Worm (Caenorhabditis elegans) whole organism, L1 larva: ENCODE results near the gene C27F2.4.

Experiments
- C04F5.9 ChIP-seq: sonication (generic microtip); optimal IDR thresholded peaks from 2 replicates; lab custom pipeline; 2016; ENCODE audit warnings: missing genetic modification characterization, missing compliant biosample characterization
- C34B4.2 ChIP-seq: sonication (generic microtip); optimal IDR thresholded peaks from 2 replicates; lab custom pipeline; 2017; ENCODE audit warnings: mild to moderate bottlenecking, missing genetic modification characterization, missing compliant biosample characterization
- F16B12.6 ChIP-seq: fragments of 150-350 bp; optimal IDR thresholded peaks from 2 replicates; lab custom pipeline; 2014; ENCODE audit warnings: missing biosample characterization, missing genetic modification characterization
- Y116A8C.19 ChIP-seq: sonication (generic microtip); optimal IDR thresholded peaks from 2 replicates; lab custom pipeline; 2016; ENCODE audit warnings: missing compliant biosample characterization, missing genetic modification characterization, borderline replicate concordance
- aha-1 ChIP-seq: fragments of 150-350 bp; optimal IDR thresholded peaks from 2 replicates; lab custom pipeline; 2014; ENCODE audit warnings: missing biosample characterization, missing genetic modification characterization
- alr-1 ChIP-seq: fragments of 200-800 bp; sonication (Bioruptor generic); optimal IDR thresholded peaks from 2 replicates; lab custom pipeline; 2018; ENCODE audit warnings: borderline replicate concordance, mild to moderate bottlenecking, missing genetic modification characterization, missing compliant biosample characterization
- aly-2 ChIP-seq: fragments of 150-350 bp; optimal IDR thresholded peaks from 2 replicates; lab custom pipeline; 2014; ENCODE audit warnings: missing biosample characterization, missing genetic modification characterization
- blmp-1 ChIP-seq: fragments of 150-350 bp; optimal IDR thresholded peaks from 2 replicates; lab custom pipeline; 2014; ENCODE audit warnings: missing biosample characterization, missing genetic modification characterization
- ceh-8 ChIP-seq: fragments of 200-800 bp; sonication (Bioruptor generic); optimal IDR thresholded peaks from 2 replicates; lab custom pipeline; 2018; ENCODE audit warnings: mild to moderate bottlenecking, missing genetic modification characterization, moderate library complexity, missing compliant biosample characterization
- ceh-82 ChIP-seq, 3 experiments: fragments of 150-350 bp in 1 of 3; sonication (generic microtip) in 2 of 3; optimal IDR thresholded peaks; 2 replicates each; lab custom pipeline; 2014 to 2017; ENCODE audit warnings: missing biosample characterization in 3 of 3, missing genetic modification characterization in 3 of 3
- ceh-88 ChIP-seq: fragments of 200-800 bp; sonication (Bioruptor generic); IDR thresholded peaks from 2 replicates; pipeline ENCODE4 v1.3.6; 2022; ENCODE audit warnings: missing genetic modification characterization, missing compliant biosample characterization
- dsc-1 ChIP-seq: sonication (generic microtip); optimal IDR thresholded peaks from 2 replicates; lab custom pipeline; 2016; ENCODE audit warnings: mild to moderate bottlenecking, missing genetic modification characterization, missing compliant biosample characterization
- efl-1 ChIP-seq, 4 experiments: fragments of 150-350 bp; optimal IDR thresholded peaks in 3 of 4; peaks in 1 of 4; 1 replicate in 1 of 4; 2 replicates in 3 of 4; lab custom pipeline; 2014; ENCODE audit warnings: missing biosample characterization in 2 of 4, missing genetic modification characterization in 2 of 4, missing genetic modification reagents in 2 of 4
- efl-3 ChIP-seq: fragments of 200-800 bp; sonication (Bioruptor generic); optimal IDR thresholded peaks from 2 replicates; lab custom pipeline; 2018; ENCODE audit warnings: mild to moderate bottlenecking, missing genetic modification characterization, missing compliant biosample characterization
- egl-27 ChIP-seq, 2 experiments: fragments of 150-350 bp in 1 of 2; sonication (generic microtip); optimal IDR thresholded peaks; 3 replicates each; lab custom pipeline; 2017 to 2018; ENCODE audit warnings: missing biosample characterization in 2 of 2, missing genetic modification characterization in 2 of 2, missing genetic modification reagents in 2 of 2
- elt-2 ChIP-seq: sonication (generic microtip); optimal IDR thresholded peaks from 2 replicates; lab custom pipeline; 2016; ENCODE audit warnings: missing genetic modification characterization, mild to moderate bottlenecking, inconsistent platforms, missing compliant biosample characterization, missing genetic modification reagents
- ets-5 ChIP-seq: fragments of 200-800 bp; sonication (Bioruptor generic); IDR thresholded peaks from 2 replicates; pipeline ENCODE4 v1.3.6; 2022; ENCODE audit warnings: missing genetic modification characterization, missing compliant biosample characterization
- fkh-10 ChIP-seq: sonication (generic microtip); optimal IDR thresholded peaks from 2 replicates; lab custom pipeline; 2017; ENCODE audit warnings: missing biosample characterization, missing genetic modification reagents, missing genetic modification characterization
- fkh-8 ChIP-seq: sonication (generic microtip); optimal IDR thresholded peaks from 2 replicates; lab custom pipeline; 2016; ENCODE audit warnings: mild to moderate bottlenecking, missing genetic modification characterization, missing compliant biosample characterization
- fos-1 ChIP-seq: fragments of 150-350 bp; optimal IDR thresholded peaks from 2 replicates; lab custom pipeline; 2014; ENCODE audit warnings: missing biosample characterization, missing genetic modification characterization
- hlh-4 ChIP-seq: sonication (generic microtip); optimal IDR thresholded peaks from 2 replicates; lab custom pipeline; 2016; ENCODE audit warnings: mild to moderate bottlenecking, missing genetic modification characterization, missing compliant biosample characterization
- hpl-2 ChIP-seq: fragments of 150-350 bp; optimal IDR thresholded peaks from 2 replicates; lab custom pipeline; 2014; ENCODE audit warnings: missing biosample characterization, missing genetic modification reagents, missing genetic modification characterization
- irx-1 ChIP-seq: sonication (generic microtip); optimal IDR thresholded peaks from 2 replicates; lab custom pipeline; 2016; ENCODE audit warnings: missing genetic modification characterization, missing compliant biosample characterization
- jun-1 ChIP-seq: fragments of 150-350 bp; optimal IDR thresholded peaks from 2 replicates; lab custom pipeline; 2014; ENCODE audit warnings: missing biosample characterization, missing genetic modification reagents, missing genetic modification characterization
- lin-13 ChIP-seq: fragments of 150-350 bp; optimal IDR thresholded peaks from 2 replicates; lab custom pipeline; 2014; ENCODE audit warnings: missing biosample characterization, missing genetic modification reagents, missing genetic modification characterization
- lin-15B ChIP-seq: fragments of 150-350 bp; sonication (generic microtip); optimal IDR thresholded peaks from 3 replicates; lab custom pipeline; 2014; ENCODE audit warnings: missing biosample characterization, missing genetic modification characterization
- lin-35 ChIP-seq, 2 experiments: fragments of 150-350 bp; optimal IDR thresholded peaks; 2 replicates each; lab custom pipeline; 2014; ENCODE audit warnings: missing biosample characterization in 2 of 2, missing genetic modification characterization in 2 of 2, missing genetic modification reagents in 2 of 2
- lin-39 ChIP-seq: fragments of 150-350 bp; optimal IDR thresholded peaks from 2 replicates; lab custom pipeline; 2014; ENCODE audit warnings: missing biosample characterization, missing genetic modification reagents, missing genetic modification characterization
- lsy-2 ChIP-seq, 2 experiments: fragments of 150-350 bp; optimal IDR thresholded peaks; 2 replicates each; lab custom pipeline; 2014; ENCODE audit warnings: missing biosample characterization in 2 of 2, missing genetic modification characterization in 2 of 2
- nhr-11 ChIP-seq: fragments of 150-350 bp; optimal IDR thresholded peaks from 2 replicates; lab custom pipeline; 2014; ENCODE audit warnings: missing biosample characterization, missing genetic modification characterization
- nhr-12 ChIP-seq: sonication (generic microtip); optimal IDR thresholded peaks from 2 replicates; lab custom pipeline; 2017; ENCODE audit warnings: missing biosample characterization, missing genetic modification characterization
- nhr-20 ChIP-seq: sonication (generic microtip); optimal IDR thresholded peaks from 2 replicates; lab custom pipeline; 2016; ENCODE audit warnings: mild to moderate bottlenecking, missing genetic modification characterization, missing compliant biosample characterization
- nhr-237 ChIP-seq: fragments of 150-350 bp; optimal IDR thresholded peaks from 2 replicates; lab custom pipeline; 2014; ENCODE audit warnings: missing biosample characterization, missing genetic modification characterization
- nhr-28 ChIP-seq: fragments of 150-350 bp; optimal IDR thresholded peaks from 2 replicates; lab custom pipeline; 2014; ENCODE audit warnings: missing biosample characterization, missing genetic modification characterization
- nhr-47 ChIP-seq: sonication (generic microtip); optimal IDR thresholded peaks from 2 replicates; lab custom pipeline; 2016; ENCODE audit warnings: mild to moderate bottlenecking, missing genetic modification characterization, moderate library complexity, missing compliant biosample characterization
- nhr-77 ChIP-seq: fragments of 150-350 bp; optimal IDR thresholded peaks from 2 replicates; lab custom pipeline; 2014; ENCODE audit warnings: missing biosample characterization, missing genetic modification characterization
- nhr-84 ChIP-seq: sonication (generic microtip); optimal IDR thresholded peaks from 2 replicates; lab custom pipeline; 2017; ENCODE audit warnings: missing biosample characterization, missing genetic modification characterization
- nhr-85 ChIP-seq: sonication (generic microtip); peaks from one replicate; lab custom pipeline; 2016; ENCODE audit warnings: missing genetic modification characterization, inconsistent platforms, missing compliant biosample characterization
- nhr-90 ChIP-seq: sonication (generic microtip); optimal IDR thresholded peaks from 2 replicates; lab custom pipeline; 2016; ENCODE audit warnings: mild to moderate bottlenecking, missing genetic modification characterization, missing compliant biosample characterization; ENCODE audit not compliant: poor library complexity
- pax-3 ChIP-seq: fragments of 200-800 bp; sonication (Bioruptor generic); optimal IDR thresholded peaks from 2 replicates; lab custom pipeline; 2018; ENCODE audit warnings: mild to moderate bottlenecking, missing genetic modification characterization, moderate library complexity, missing compliant biosample characterization
- pqm-1 ChIP-seq: sonication (generic microtip); optimal IDR thresholded peaks from 3 replicates; lab custom pipeline; 2017; ENCODE audit warnings: missing biosample characterization, missing genetic modification characterization
- swsn-7 ChIP-seq: sonication (generic microtip); optimal IDR thresholded peaks from 2 replicates; lab custom pipeline; 2016; ENCODE audit warnings: missing genetic modification characterization, missing compliant biosample characterization
- unc-130 ChIP-seq: fragments of 150-350 bp; optimal IDR thresholded peaks from 2 replicates; lab custom pipeline; 2017; ENCODE audit warnings: missing biosample characterization, missing genetic modification characterization, inconsistent platforms
- unc-62 ChIP-seq: fragments of 150-350 bp; optimal IDR thresholded peaks from 2 replicates; lab custom pipeline; 2014; ENCODE audit warnings: missing biosample characterization, missing genetic modification reagents, missing genetic modification characterization
- unc-98 ChIP-seq: fragments of 200-800 bp; sonication (Bioruptor generic); IDR thresholded peaks from 2 replicates; pipeline ENCODE4 v1.3.6; 2022; ENCODE audit warnings: missing genetic modification characterization, missing compliant biosample characterization
- vab-15 ChIP-seq: sonication (generic microtip); optimal IDR thresholded peaks from 2 replicates; lab custom pipeline; 2017; ENCODE audit warnings: missing genotype, mild to moderate bottlenecking, missing genetic modification characterization, missing compliant biosample characterization
- xbp-1 ChIP-seq: sonication (generic microtip); optimal IDR thresholded peaks from 2 replicates; lab custom pipeline; 2016; ENCODE audit warnings: missing genetic modification characterization, missing compliant biosample characterization
- zip-4 ChIP-seq: fragments of 200-800 bp; sonication (Bioruptor generic); optimal IDR thresholded peaks from 2 replicates; lab custom pipeline; 2018; ENCODE audit warnings: mild to moderate bottlenecking, missing genetic modification characterization, moderate library complexity, missing compliant biosample characterization

Gene C27F2.4

ce11 chrIII:4967236-4967635 lies 7.1 kb upstream of the C27F2.4 start (continued):
- no peak for TF ChIP-seq elt-2
- TF ChIP-seq efl-3 (GFP tag; lab: Kevin White, UChicago) = no peak
- no peak for TF ChIP-seq ceh-8
- TF ChIP-seq, all 84 proteins: peak for 7

ce11 chrIII:4965271-4965670 lies 5.2 kb upstream of the C27F2.4 start, which contains the start of gene nca-2:
Gene nca-2, plus strand, starts transcription at chrIII:4965571.
- TF ChIP-seq dsc-1 (tag; lab: Kevin White, UChicago) = no peak
- TF ChIP-seq unc-98 (GFP tag; lab: Robert Waterston, UW) = no peak
- no peak for TF ChIP-seq C34B4.2 (tag; lab: Kevin White, UChicago)
- TF ChIP-seq nhr-20 (tag; lab: Kevin White, UChicago) = no peak
- TF ChIP-seq lin-13 = no peak
- no peak for TF ChIP-seq C04F5.9 (tag; lab: Kevin White, UChicago)
- TF ChIP-seq nhr-77 (tag; lab: Kevin White, UChicago) = no peak

ce11 chrIII:4962886-4963285 lies 2.8 kb upstream of the C27F2.4 start, which contains the start of gene C27F2.9:
Gene C27F2.9, minus strand, starts transcription at chrIII:4963044.
- TF ChIP-seq xbp-1 (tag; lab: Kevin White, UChicago) (peak; percentile 93), hpl-2 (GFP tag; lab: Kevin White, UChicago) (no peak), nhr-28 (tag; lab: Kevin White, UChicago) (no peak), jun-1 (tag; lab: Kevin White, UChicago) (peak; percentile 79), ets-5 (no peak), unc-62 (no peak), lin-39 (peak; percentile 86), pqm-1 (tag; lab: Kevin White, UChicago) (no peak), ceh-88 (peak; percentile 57; the same call in 1 of the 2 replicates), efl-3 (GFP tag; lab: Kevin White, UChicago) (peak; percentile 19), C04F5.9 (tag; lab: Kevin White, UChicago) (peak; percentile 87), ceh-82 (tag; optimal IDR thresholded peaks at IDR 0.05; lab: Kevin White, UChicago) (peak; percentile 89 to 94 (median 93)), fos-1 (peak; percentile 80), irx-1 (tag; lab: Kevin White, UChicago) (peak; percentile 90), lsy-2 (tag; optimal IDR thresholded peaks at IDR 0.05; lab: Kevin White, UChicago) (peak; percentile 94), hlh-4 (tag; lab: Kevin White, UChicago) (no peak), unc-98 (GFP tag; lab: Robert Waterston, UW) (no peak), dsc-1 (tag; lab: Kevin White, UChicago) (peak; percentile 94), fkh-8 (peak; percentile 84), Y116A8C.19 (tag; lab: Kevin White, UChicago) (no peak), F16B12.6 (peak; percentile 75), nhr-11 (tag; lab: Kevin White, UChicago) (peak; percentile 90), swsn-7 (tag; lab: Kevin White, UChicago) (peak; percentile 94), lin-15B (tag; lab: Kevin White, UChicago) (peak; percentile 75), aly-2 (tag; lab: Kevin White, UChicago) (peak; percentile 85), aha-1 (tag; lab: Kevin White, UChicago) (peak; percentile 56), fkh-10 (GFP tag; lab: Kevin White, UChicago) (peak; percentile 73), lin-35 (GFP tag; optimal IDR thresholded peaks at IDR 0.05; lab: Kevin White, UChicago) (peak; percentile 99 to 100), pax-3 (tag; lab: Kevin White, UChicago) (peak; percentile 78), lin-13 (peak; percentile 71), nhr-237 (tag; lab: Kevin White, UChicago) (peak; percentile 84), nhr-47 (peak; percentile 95), nhr-85 (peak; percentile 93), efl-1 (optimal IDR thresholded peaks at IDR 0.05; lab: Kevin White, UChicago) (peak; percentile 98 to 99), efl-1 (GFP tag; optimal IDR thresholded peaks at IDR 0.05 in 1 of 2; lab: Kevin White, UChicago) (peak; percentile 99 to 100), egl-27 (tag; optimal IDR thresholded peaks at IDR 0.05; lab: Kevin White, UChicago) (no peak), zip-4 (GFP tag; lab: Kevin White, UChicago) (peak; percentile 72), alr-1 (no peak), blmp-1 (tag; lab: Kevin White, UChicago) (peak; percentile 71), unc-130 (tag; lab: Kevin White, UChicago) (peak; percentile 81), nhr-90 (tag; lab: Kevin White, UChicago) (peak; percentile 94), nhr-84 (tag; lab: Kevin White, UChicago) (no peak), nhr-12 (tag; lab: Kevin White, UChicago) (peak; percentile 21), vab-15 (tag; lab: Kevin White, UChicago) (no peak), nhr-77 (tag; lab: Kevin White, UChicago) (peak; percentile 72), ceh-8 (peak; percentile 84)
